Fruit fly (Drosophila melanogaster) whole organism, pupa: ENCODE data around the gene CG6686.
A peak's percentile ranks its signal among the peaks of the same experiment; 100 is the strongest.

Experiments
- CG10348 ChIP-seq: fragments of 200-800 bp; sonication (Bioruptor generic); IDR thresholded peaks from 2 replicates; pipeline ENCODE4 v1.3.6; 2022; ENCODE audit warnings: missing biosample characterization, missing genetic modification characterization
- CG12605 ChIP-seq: fragments of 200-800 bp; sonication (Bioruptor generic); IDR thresholded peaks from 2 replicates; pipeline ENCODE4 v1.3.6; 2022; ENCODE audit warnings: missing biosample characterization, missing genetic modification characterization
- CG13204 ChIP-seq: fragments of 200-800 bp; sonication (Bioruptor generic); optimal IDR thresholded peaks from 2 replicates; lab custom pipeline; 2018; ENCODE audit warnings: missing biosample characterization, mild to moderate bottlenecking, missing genetic modification characterization, moderate library complexity
- CG14655 ChIP-seq: fragments of 200-800 bp; sonication (Bioruptor generic); optimal IDR thresholded peaks from 3 replicates; lab custom pipeline; 2017; ENCODE audit warnings: mild to moderate bottlenecking, missing biosample characterization, missing genetic modification reagents, missing genetic modification characterization
- CG15710 ChIP-seq: fragments of 200-800 bp; sonication (Bioruptor generic); optimal IDR thresholded peaks from 2 replicates; lab custom pipeline; 2018; ENCODE audit warnings: missing biosample characterization, mild to moderate bottlenecking, missing genetic modification characterization, moderate library complexity
- CG17806 ChIP-seq: fragments of 200-800 bp; sonication (Bioruptor generic); optimal IDR thresholded peaks from 2 replicates; lab custom pipeline; 2018; ENCODE audit warnings: missing biosample characterization, mild to moderate bottlenecking, missing genetic modification characterization, moderate library complexity
- CG32121 ChIP-seq: fragments of 200-800 bp; sonication (Bioruptor generic); IDR thresholded peaks from 2 replicates; pipeline ENCODE4 v1.3.6; 2022; ENCODE audit warnings: missing biosample characterization, missing genetic modification characterization
- CG34367 ChIP-seq: fragments of 200-800 bp; sonication (Bioruptor generic); optimal IDR thresholded peaks from 2 replicates; lab custom pipeline; 2018; ENCODE audit warnings: missing biosample characterization, mild to moderate bottlenecking, missing genetic modification characterization
- CG4496 ChIP-seq: fragments of 200-800 bp; sonication (Bioruptor generic); IDR thresholded peaks from 3 replicates; pipeline ENCODE4 v1.3.6; 2022; ENCODE audit warnings: missing biosample characterization, missing genetic modification characterization
- CG8159 ChIP-seq: fragments of 200-800 bp; sonication (Bioruptor generic); optimal IDR thresholded peaks from 3 replicates; lab custom pipeline; 2018; ENCODE audit warnings: missing biosample characterization, mild to moderate bottlenecking, missing genetic modification characterization, moderate library complexity
- CG8301 ChIP-seq: fragments of 200-800 bp; sonication (Bioruptor generic); optimal IDR thresholded peaks from 2 replicates; lab custom pipeline; 2018; ENCODE audit warnings: missing biosample characterization, mild to moderate bottlenecking, missing genetic modification characterization
- CG9948 ChIP-seq: fragments of 200-800 bp; sonication (Bioruptor generic); optimal IDR thresholded peaks from 2 replicates; lab custom pipeline; 2018; ENCODE audit warnings: missing biosample characterization, mild to moderate bottlenecking, missing genetic modification characterization, moderate library complexity
- D1 ChIP-seq: fragments of 200-800 bp; sonication (Bioruptor generic); optimal IDR thresholded peaks from 2 replicates; lab custom pipeline; 2018; ENCODE audit warnings: missing biosample characterization, mild to moderate bottlenecking, missing genetic modification characterization, moderate library complexity
- EcR ChIP-seq: fragments of 200-800 bp; sonication (Bioruptor generic); optimal IDR thresholded peaks from 3 replicates; lab custom pipeline; 2019; ENCODE audit warnings: missing biosample characterization, missing genetic modification characterization, mild to moderate bottlenecking, moderate library complexity, missing genetic modification reagents
- Ets98B ChIP-seq: fragments of 200-800 bp; sonication (Bioruptor generic); IDR thresholded peaks from 2 replicates; pipeline ENCODE4 v1.3.6; 2022; ENCODE audit warnings: missing biosample characterization, missing genetic modification characterization
- Pif1A ChIP-seq: fragments of 200-800 bp; sonication (Bioruptor generic); optimal IDR thresholded peaks from 3 replicates; lab custom pipeline; 2016; ENCODE audit warnings: missing biosample characterization, missing genetic modification characterization
- Pif1B ChIP-seq: fragments of 200-800 bp; sonication (Bioruptor generic); optimal IDR thresholded peaks from 3 replicates; lab custom pipeline; 2016; ENCODE audit warnings: missing biosample characterization, missing genetic modification characterization
- Snoo ChIP-seq: fragments of 200-800 bp; sonication (Bioruptor generic); optimal IDR thresholded peaks from 3 replicates; lab custom pipeline; 2017; ENCODE audit warnings: missing biosample characterization, mild to moderate bottlenecking, missing genetic modification characterization, inconsistent platforms
- fd96Ca ChIP-seq: fragments of 200-800 bp; sonication (Bioruptor generic); IDR thresholded peaks from 3 replicates; pipeline ENCODE4 v1.3.6; 2022; ENCODE audit warnings: missing biosample characterization, missing genetic modification characterization
- gl ChIP-seq: fragments of 200-800 bp; sonication (Bioruptor generic); optimal IDR thresholded peaks from 2 replicates; lab custom pipeline; 2018; ENCODE audit warnings: missing biosample characterization, mild to moderate bottlenecking, missing genetic modification characterization
- rn ChIP-seq: fragments of 200-800 bp; sonication (Bioruptor generic); IDR thresholded peaks from 2 replicates; pipeline ENCODE4 v1.3.6; 2022; ENCODE audit warnings: missing biosample characterization, missing genetic modification characterization

CG6686 gene

DNA sequence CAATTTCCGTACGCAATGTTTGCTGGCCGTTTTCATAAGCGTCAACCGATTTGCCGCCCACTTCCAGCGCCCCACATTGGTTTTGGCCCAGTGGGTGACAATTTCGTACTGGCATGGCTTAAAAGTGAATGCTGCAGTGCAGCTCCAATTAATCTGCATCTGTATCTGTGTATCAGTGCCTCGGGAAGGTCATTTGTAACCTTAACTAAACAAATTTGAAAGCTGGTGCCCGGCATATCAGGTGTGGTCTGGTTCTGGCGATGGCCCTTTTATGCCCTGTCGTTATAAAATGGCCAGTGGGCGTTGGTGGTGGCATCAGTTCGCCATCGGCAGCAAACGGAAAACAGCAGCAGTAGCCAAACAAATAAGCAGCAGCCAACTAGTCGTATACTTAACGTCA, 44.0 kb downstream of the CG6686 start, which contains the start of gene Crys:
TSS of gene Crys (plus strand) at position 301 of the 400 bp plus-strand sequence.
- TF ChIP-seq Pif1B = no peak
- no peak for TF ChIP-seq gl (tag; lab: Kevin White, UChicago)
- no peak for TF ChIP-seq CG8301 (tag; lab: Kevin White, UChicago)
- TF ChIP-seq Snoo (tag; lab: Kevin White, UChicago) = no peak
- no peak for TF ChIP-seq fd96Ca (GFP tag; lab: Robert Waterston, UW)
- no peak for TF ChIP-seq CG4496 (GFP tag; lab: Robert Waterston, UW)
- TF ChIP-seq CG13204 = no peak
- TF ChIP-seq CG17806 (tag; lab: Kevin White, UChicago) = no peak
- TF ChIP-seq CG9948 (tag; lab: Kevin White, UChicago) = no peak

DNA sequence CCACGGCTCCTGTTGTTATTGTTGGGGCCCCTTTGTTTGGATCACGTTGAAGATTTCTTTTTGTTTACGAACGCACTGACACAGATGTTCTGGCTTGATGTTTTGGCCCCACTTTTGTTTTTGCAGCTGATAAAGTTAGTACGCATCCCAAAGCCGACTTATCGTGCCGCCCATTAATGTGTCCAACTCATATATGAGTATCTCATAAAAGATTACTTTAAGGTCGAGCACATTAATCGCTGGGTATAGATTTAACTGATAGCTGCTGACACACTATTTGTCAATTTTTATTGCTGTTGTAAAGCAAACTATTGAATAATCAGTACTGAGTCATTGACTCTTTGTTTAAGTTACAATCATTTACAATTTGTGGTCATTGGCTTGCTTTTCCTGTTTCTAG, 45.0 kb downstream of the CG6686 start:
- no peak for TF ChIP-seq CG15710 (tag; lab: Kevin White, UChicago)
- TF ChIP-seq CG13204 = no peak
- TF ChIP-seq CG4496 (GFP tag; lab: Robert Waterston, UW) = no peak
- TF ChIP-seq CG17806 (tag; lab: Kevin White, UChicago) = no peak
- no peak for TF ChIP-seq CG9948 (tag; lab: Kevin White, UChicago)
- TF ChIP-seq Ets98B = no peak
- TF ChIP-seq Pif1B = no peak
- TF ChIP-seq CG12605 (GFP tag; lab: Robert Waterston, UW) = no peak
- TF ChIP-seq CG8301 (tag; lab: Kevin White, UChicago) = no peak
- no peak for TF ChIP-seq EcR
- TF ChIP-seq, all 21 proteins: peak for 0

DNA sequence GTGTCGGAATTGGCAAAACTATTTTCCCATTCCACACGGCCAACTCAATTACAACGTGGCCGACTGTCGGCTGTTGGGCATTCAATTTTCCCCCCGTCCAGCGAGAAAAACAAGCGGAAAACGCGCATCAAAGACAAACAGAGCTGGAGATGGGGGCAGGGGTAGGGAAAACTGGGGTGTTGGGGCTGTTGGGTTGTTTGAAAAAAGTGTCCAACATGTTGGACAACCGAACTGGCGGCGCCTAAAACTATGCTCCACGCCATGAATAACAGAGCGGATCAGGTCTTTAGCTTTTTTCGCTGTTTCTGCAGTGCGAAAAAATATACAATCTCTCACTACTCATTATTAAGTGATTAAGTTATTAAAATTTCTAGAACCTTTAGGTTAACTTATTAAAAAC, 45.6 kb downstream of the CG6686 start:
- TF ChIP-seq D1 (no peak), Ets98B (0 out of 2 replicates have a peak, but pooled peaks have one; percentile 5), CG8159 (tag; lab: Kevin White, UChicago) (peak; percentile 12), rn (GFP tag; lab: Robert Waterston, UW) (no peak), CG14655 (peak; percentile 14), gl (tag; lab: Kevin White, UChicago) (no peak), CG8301 (tag; lab: Kevin White, UChicago) (peak; percentile 10), CG13204 (no peak), CG10348 (GFP tag; lab: Robert Waterston, UW) (no peak), CG4496 (GFP tag; lab: Robert Waterston, UW) (peak; percentile 52; the same call in 1 of the 3 replicates)

DNA sequence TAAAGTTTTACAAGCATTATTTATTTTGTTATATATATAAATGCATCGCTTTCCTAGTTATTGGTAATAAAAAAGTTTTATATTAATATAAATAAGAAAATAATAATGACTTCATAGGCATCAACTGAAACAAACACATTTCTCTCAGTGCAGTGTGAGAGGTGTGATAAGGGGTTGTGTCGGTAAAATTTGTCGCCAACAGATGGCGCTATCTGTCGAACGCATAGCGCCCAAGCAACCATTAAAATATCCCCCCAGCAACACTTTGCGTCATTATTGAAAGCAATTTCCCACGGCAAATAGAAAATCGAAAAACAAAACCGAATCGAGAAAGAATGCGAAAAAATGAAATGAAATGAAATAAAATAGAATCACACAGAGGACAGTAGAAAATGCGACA, 47.2 kb downstream of the CG6686 start:
- TF ChIP-seq CG10348 (GFP tag; lab: Robert Waterston, UW) (no peak), CG12605 (GFP tag; lab: Robert Waterston, UW) (no peak), CG32121 (GFP tag; lab: Robert Waterston, UW) (no peak), CG17806 (tag; lab: Kevin White, UChicago) (no peak), CG8159 (tag; lab: Kevin White, UChicago) (no peak), CG15710 (tag; lab: Kevin White, UChicago) (no peak), Pif1B (no peak), CG14655 (no peak), Snoo (tag; lab: Kevin White, UChicago) (no peak), rn (GFP tag; lab: Robert Waterston, UW) (no peak)

DNA sequence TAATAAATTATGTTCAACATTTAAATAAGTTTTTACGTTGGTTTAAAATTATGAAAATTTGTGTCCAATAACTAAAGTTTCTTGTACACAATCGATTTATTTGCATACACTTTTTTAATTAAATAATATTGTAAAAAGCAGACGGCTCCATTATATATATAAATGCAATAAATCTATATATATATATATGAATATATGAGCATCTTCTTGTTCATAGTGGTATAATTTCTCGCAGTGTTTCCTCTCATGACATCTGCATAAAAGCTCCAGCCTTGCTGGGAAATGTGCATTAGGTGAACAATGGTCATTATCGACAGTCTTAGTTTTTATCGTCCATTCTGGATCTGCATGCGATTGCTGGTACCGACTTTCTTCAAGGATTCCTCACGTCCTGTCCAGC, 50.2 kb downstream of the CG6686 start, which contains the start of gene Or33c:
TSS of gene Or33c (plus strand) at position 301 of the 400 bp plus-strand sequence.
- TF ChIP-seq CG15710 (tag; lab: Kevin White, UChicago) (no peak), D1 (no peak), Pif1A (no peak), CG8301 (tag; lab: Kevin White, UChicago) (no peak), CG17806 (tag; lab: Kevin White, UChicago) (no peak), CG4496 (GFP tag; lab: Robert Waterston, UW) (no peak), CG8159 (tag; lab: Kevin White, UChicago) (no peak), Ets98B (no peak), EcR (no peak), rn (GFP tag; lab: Robert Waterston, UW) (no peak), CG32121 (GFP tag; lab: Robert Waterston, UW) (no peak), fd96Ca (GFP tag; lab: Robert Waterston, UW) (no peak)
- TF ChIP-seq, all 21 proteins: peak for 0

DNA sequence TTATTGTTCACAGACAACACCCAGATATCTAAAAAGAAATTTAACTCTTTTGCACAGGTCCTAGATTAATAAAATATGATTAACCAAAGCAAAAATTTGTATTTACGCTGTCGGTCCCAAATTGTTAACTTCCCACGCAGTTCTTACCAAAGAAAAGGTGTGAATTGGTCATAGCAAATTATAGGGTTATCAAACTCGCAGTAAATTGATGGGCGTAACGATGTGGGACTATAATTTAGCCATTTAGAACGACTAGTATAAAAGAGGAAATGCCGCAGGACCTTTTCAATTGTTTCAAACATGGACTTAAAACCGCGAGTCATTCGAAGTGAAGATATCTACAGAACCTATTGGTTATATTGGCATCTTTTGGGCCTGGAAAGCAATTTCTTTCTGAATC, 52.0 kb downstream of the CG6686 start, which contains the start of gene Or33b:
TSS of gene Or33b (plus strand) at position 301 of the 400 bp plus-strand sequence.
- TF ChIP-seq CG34367 (tag; lab: Kevin White, UChicago) = no peak
- no peak for TF ChIP-seq CG14655
- TF ChIP-seq Pif1B = no peak
- TF ChIP-seq Pif1A = no peak
- no peak for TF ChIP-seq rn (GFP tag; lab: Robert Waterston, UW)
- no peak for TF ChIP-seq CG8159 (tag; lab: Kevin White, UChicago)
- TF ChIP-seq CG4496 (GFP tag; lab: Robert Waterston, UW) = no peak
- no peak for TF ChIP-seq EcR
- no peak for TF ChIP-seq CG10348 (GFP tag; lab: Robert Waterston, UW)
- no peak for TF ChIP-seq CG8301 (tag; lab: Kevin White, UChicago)
- TF ChIP-seq D1 = no peak
- TF ChIP-seq CG32121 (GFP tag; lab: Robert Waterston, UW) = no peak
- no peak for TF ChIP-seq CG9948 (tag; lab: Kevin White, UChicago)
- no peak for TF ChIP-seq CG13204
- no peak for TF ChIP-seq fd96Ca (GFP tag; lab: Robert Waterston, UW)
- no peak for TF ChIP-seq CG17806 (tag; lab: Kevin White, UChicago)
- no peak for TF ChIP-seq gl (tag; lab: Kevin White, UChicago)
- no peak for TF ChIP-seq Snoo (tag; lab: Kevin White, UChicago)
- no peak for TF ChIP-seq CG12605 (GFP tag; lab: Robert Waterston, UW)
